Fruit fly (Drosophila melanogaster): ENCODE results near the gene CG6980.

CG6980 gene

DNA sequence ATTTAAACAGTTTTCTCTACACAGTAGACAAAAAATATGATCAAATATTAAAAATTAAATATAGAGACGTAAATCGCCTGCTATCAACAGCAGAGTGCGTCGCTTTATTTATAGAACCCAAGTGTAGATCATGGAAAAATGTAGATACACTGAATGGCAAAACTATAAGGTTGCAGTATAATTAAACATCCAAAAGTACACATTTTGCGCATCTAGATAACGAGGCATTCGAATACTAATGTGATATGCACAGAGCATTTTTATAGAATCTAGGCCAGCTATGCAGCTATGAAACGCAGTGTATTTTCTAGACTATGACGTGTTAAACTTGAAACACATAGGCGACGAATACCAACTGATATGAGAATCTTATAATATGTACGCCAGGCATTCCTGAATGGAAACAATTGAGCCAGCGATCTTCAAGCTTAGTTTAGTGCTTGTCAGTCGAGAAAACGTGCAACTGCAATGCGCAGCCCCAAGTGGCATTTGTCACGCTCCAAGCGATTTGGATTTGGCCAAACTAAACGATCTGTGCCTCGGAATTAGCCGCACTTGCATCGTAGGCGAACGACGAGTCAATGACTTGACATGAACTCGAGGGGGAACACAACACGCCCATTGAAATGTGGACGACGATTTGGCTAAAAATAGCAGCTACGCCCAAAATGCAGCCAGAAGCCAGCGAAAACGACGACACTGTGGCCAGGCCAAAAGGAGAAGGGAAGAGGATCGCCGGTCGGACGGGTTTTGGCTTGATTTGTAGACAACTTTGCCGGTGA, 3.6 kb downstream of the CG6980 start (continued):
- TF ChIP-seq eyg (GFP tag; optimal IDR thresholded peaks at IDR 0.05) (peak; percentile 64), CG10979 (tag; optimal IDR thresholded peaks at IDR 0.05) (peak; percentile 70), CG43689 (GFP tag; IDR thresholded peaks at IDR 0.05) (peak; percentile 81), bowl (GFP tag; IDR thresholded peaks at IDR 0.05) (peak; percentile 65; the same call in 1 of the 2 replicates), sc (optimal IDR thresholded peaks at IDR 0.05) (no peak), sc (GFP tag; optimal IDR thresholded peaks at IDR 0.05) (peak; percentile 69), hth (optimal IDR thresholded peaks at IDR 0.05) (no peak), Xbp1 (GFP tag; optimal IDR thresholded peaks at IDR 0.05) (peak; percentile 91), nom (GFP tag; optimal IDR thresholded peaks at IDR 0.05) (peak; percentile 19), D19A (tag; optimal IDR thresholded peaks at IDR 0.05) (peak; percentile 83), dmrt99B (tag; optimal IDR thresholded peaks at IDR 0.05) (no peak), CG14014 (GFP tag; IDR thresholded peaks at IDR 0.05) (peak; percentile 93), CG16779 (GFP tag; IDR thresholded peaks at IDR 0.05) (peak; percentile 78), CG18764 (GFP tag; optimal IDR thresholded peaks at IDR 0.05) (peak; percentile 72), Oli (tag; optimal IDR thresholded peaks at IDR 0.05) (peak; percentile 89)

DNA sequence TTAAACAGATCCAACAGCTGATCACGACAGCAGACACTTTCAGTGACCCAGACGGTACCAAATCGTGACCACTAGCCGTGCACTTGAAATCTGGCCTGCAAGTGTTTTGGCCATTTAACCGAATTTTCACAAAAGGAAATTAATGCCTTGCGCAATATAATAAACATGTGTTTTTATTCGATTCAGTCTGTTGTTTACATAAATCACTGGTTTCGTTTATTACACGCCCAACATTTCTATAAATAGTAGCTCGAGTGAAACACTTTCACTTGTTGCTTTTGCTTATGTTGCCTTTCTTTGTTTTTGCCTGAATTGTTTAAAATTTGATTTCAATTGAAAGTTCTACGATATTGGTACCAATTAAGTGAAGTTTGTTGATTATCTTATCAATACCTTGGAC, 5.0 kb downstream of the CG6980 start:
- TF ChIP-seq Blimp-1 (GFP tag; optimal IDR thresholded peaks at IDR 0.05) (peak; percentile 70), kni (GFP tag; optimal IDR thresholded peaks at IDR 0.05) (peak; percentile 63), CG2889 (GFP tag; IDR thresholded peaks at IDR 0.05) (no peak), Side (GFP tag; optimal IDR thresholded peaks at IDR 0.05) (no peak), exex (tag; optimal IDR thresholded peaks at IDR 0.05) (peak; percentile 37), CG3995 (GFP tag; optimal IDR thresholded peaks at IDR 0.05) (peak; percentile 40), twi (tag; optimal IDR thresholded peaks at IDR 0.05) (peak; percentile 55), nau (GFP tag; optimal IDR thresholded peaks at IDR 0.05) (no peak), kah (GFP tag; optimal IDR thresholded peaks at IDR 0.05) (peak; percentile 77), Pdp1 (GFP tag; optimal IDR thresholded peaks at IDR 0.05) (peak in 1 of 2 experiments; percentile 51)

DNA sequence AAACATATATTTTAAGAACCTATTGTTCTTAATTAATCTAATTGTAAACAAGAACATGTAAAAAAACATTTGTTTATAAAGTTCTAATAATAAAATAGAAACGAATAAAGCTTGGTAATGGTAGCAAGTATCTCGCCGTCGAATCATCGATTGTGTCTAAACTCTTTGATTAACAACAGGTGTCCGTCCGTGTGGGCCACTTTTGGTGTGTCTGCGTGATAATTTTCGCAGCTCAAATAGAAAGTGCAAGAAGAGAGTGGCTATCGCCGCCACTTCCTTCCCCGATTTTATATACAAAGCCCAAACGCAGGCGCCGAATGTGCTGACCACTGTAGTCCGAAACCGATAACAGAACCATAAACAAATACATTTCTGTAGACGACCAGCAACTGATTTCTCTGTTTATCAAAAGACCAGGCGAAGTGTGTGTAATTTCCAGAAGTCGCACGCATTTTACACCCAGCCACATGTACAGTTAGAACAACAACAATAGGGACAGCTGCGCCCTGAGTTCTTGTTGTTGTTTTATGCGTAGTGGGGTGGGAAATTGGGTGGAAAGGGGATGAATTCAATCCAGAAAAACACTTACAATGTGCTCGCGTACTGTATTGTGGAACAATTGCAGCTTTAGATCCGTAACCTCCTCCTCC, 5.7 kb downstream of the CG6980 start:
- TF ChIP-seq CG12071 (GFP tag; optimal IDR thresholded peaks at IDR 0.05) (no peak), CG2199 (GFP tag; IDR thresholded peaks at IDR 0.05) (peak; percentile 79; the same call in 2 of the 3 replicates), kah (GFP tag; optimal IDR thresholded peaks at IDR 0.05) (peak; percentile 87), CG34422 (GFP tag; IDR thresholded peaks at IDR 0.05) (peak; percentile 15; the same call in 1 of the 3 replicates), twi (tag; optimal IDR thresholded peaks at IDR 0.05) (peak; percentile 28), CG15601 (tag; optimal IDR thresholded peaks at IDR 0.05) (no peak), Med (GFP tag) (peak; percentile 71), CG15479 (GFP tag; optimal IDR thresholded peaks at IDR 0.05) (peak; percentile 58), CG6791 (GFP tag; IDR thresholded peaks at IDR 0.05; ENCODE audit: partially characterized antibody) (0 out of 3 replicates have a peak, but pooled peaks have one; percentile 15), CG8290 (GFP tag; optimal IDR thresholded peaks at IDR 0.05) (no peak), CG8290 (tag; optimal IDR thresholded peaks at IDR 0.05) (peak in 1 of 2 experiments; percentile 20), ci (GFP tag; IDR thresholded peaks at IDR 0.05) (peak; percentile 11; the same call in 1 of the 3 replicates), Fer3 (tag; optimal IDR thresholded peaks at IDR 0.05) (no peak), CG4360 (GFP tag; IDR thresholded peaks at IDR 0.05) (peak; percentile 99), sens-2 (GFP tag; IDR thresholded peaks at IDR 0.05) (0 out of 2 replicates have a peak, but pooled peaks have one; percentile 29), kni (GFP tag; optimal IDR thresholded peaks at IDR 0.05) (peak; percentile 24), tin (GFP tag; optimal IDR thresholded peaks at IDR 0.05) (no peak), Hand (GFP tag; optimal IDR thresholded peaks at IDR 0.05) (peak; percentile 8), mirr (GFP tag; optimal IDR thresholded peaks at IDR 0.05) (peak; percentile 25), scrt (GFP tag; optimal IDR thresholded peaks at IDR 0.05) (peak; percentile 81), slou (GFP tag; optimal IDR thresholded peaks at IDR 0.05) (no peak), chm (GFP tag; IDR thresholded peaks at IDR 0.05) (0 out of 2 replicates have a peak, but pooled peaks have one; percentile 20), grau (tag; optimal IDR thresholded peaks at IDR 0.05) (peak; percentile 0), Bgb (GFP tag; IDR thresholded peaks at IDR 0.05; ENCODE audit: partially characterized antibody) (peak; percentile 32; the same call in 1 of the 2 replicates)

Measured in whole organism, embryonic.